Fruit fly (Drosophila melanogaster): ENCODE results near the gene ATPsynCF6.

The ATPsynCF6 gene

dm6 chr3R:23326292-23326691 is 29.6 kb downstream of the ATPsynCF6 start (continued):
- peak; percentile 78 for TF ChIP-seq CG1602 (GFP tag; optimal IDR thresholded peaks at IDR 0.05)
- peak; percentile 77 for TF ChIP-seq CG30403 (GFP tag; optimal IDR thresholded peaks at IDR 0.05)
- TF ChIP-seq CG10321 (GFP tag; IDR thresholded peaks at IDR 0.05), result peak; percentile 50; the same call in 1 of the 2 replicates
- peak; percentile 82 for TF ChIP-seq gcm (GFP tag; optimal IDR thresholded peaks at IDR 0.05)
- TF ChIP-seq CG11093 (GFP tag; IDR thresholded peaks at IDR 0.05), result peak; percentile 77
- TF ChIP-seq Pdp1 (GFP tag; optimal IDR thresholded peaks at IDR 0.05), result peak; percentile 84 to 86
- no peak for TF ChIP-seq lov (optimal IDR thresholded peaks at IDR 0.05)
- TF ChIP-seq lov (GFP tag; IDR thresholded peaks at IDR 0.05), result peak; percentile 85
- TF ChIP-seq CG8290 (GFP tag; optimal IDR thresholded peaks at IDR 0.05), result peak; percentile 78
- peak; percentile 13 to 96 for TF ChIP-seq CG8290 (tag; optimal IDR thresholded peaks at IDR 0.05)
- no peak for TF ChIP-seq CG2129 (GFP tag; IDR thresholded peaks at IDR 0.05; ENCODE audit: partially characterized antibody)
- TF ChIP-seq CG31441 (GFP tag; IDR thresholded peaks at IDR 0.05), result peak; percentile 89
- peak; percentile 81 for TF ChIP-seq NC2α (GFP tag; optimal IDR thresholded peaks at IDR 0.05)
- peak; percentile 73 for TF ChIP-seq vfl (GFP tag; optimal IDR thresholded peaks at IDR 0.05)
- TF ChIP-seq B-H1 (GFP tag; IDR thresholded peaks at IDR 0.05), result peak; percentile 59
- peak; percentile 77 for TF ChIP-seq HmgZ (tag; optimal IDR thresholded peaks at IDR 0.05)
- TF ChIP-seq CG4854 (GFP tag; optimal IDR thresholded peaks at IDR 0.05), result peak; percentile 69
- TF ChIP-seq Taf1 (GFP tag; IDR thresholded peaks at IDR 0.05), result 0 out of 2 replicates have a peak, but pooled peaks have one; percentile 52
- peak; percentile 71 for TF ChIP-seq caup (GFP tag; optimal IDR thresholded peaks at IDR 0.05; ENCODE audit: severe bottlenecking)
- peak; percentile 31 for TF ChIP-seq CG18011 (GFP tag; optimal IDR thresholded peaks at IDR 0.05)
- TF ChIP-seq danr (GFP tag; IDR thresholded peaks at IDR 0.05), result peak; percentile 53; the same call in 1 of the 2 replicates
- peak; percentile 83 for TF ChIP-seq CG17359 (tag; optimal IDR thresholded peaks at IDR 0.05)
- TF ChIP-seq CG4404 (GFP tag; IDR thresholded peaks at IDR 0.05), result peak; percentile 67
- peak; percentile 76 for TF ChIP-seq stc (GFP tag; IDR thresholded peaks at IDR 0.05)
- TF ChIP-seq Xbp1 (GFP tag; optimal IDR thresholded peaks at IDR 0.05), result peak; percentile 85
- peak; percentile 58 for TF ChIP-seq CG12744 (GFP tag; optimal IDR thresholded peaks at IDR 0.05)
- TF ChIP-seq CG15514 (GFP tag; optimal IDR thresholded peaks at IDR 0.05), result peak; percentile 68
- TF ChIP-seq gsb-n (tag; optimal IDR thresholded peaks at IDR 0.05), result peak; percentile 88
- peak; percentile 18 for TF ChIP-seq da (GFP tag; optimal IDR thresholded peaks at IDR 0.05)
- TF ChIP-seq CG43689 (GFP tag; IDR thresholded peaks at IDR 0.05), result no peak
- TF ChIP-seq CG30431 (GFP tag; optimal IDR thresholded peaks at IDR 0.05), result peak; percentile 80
- peak; percentile 39 for TF ChIP-seq CG2116 (GFP tag; optimal IDR thresholded peaks at IDR 0.05)
- TF ChIP-seq sqz (GFP tag; optimal IDR thresholded peaks at IDR 0.05), result peak; percentile 40
- peak; percentile 71 for TF ChIP-seq Myb (GFP tag; optimal IDR thresholded peaks at IDR 0.05)
- TF ChIP-seq Dip2 (GFP tag; IDR thresholded peaks at IDR 0.05), result no peak
- TF ChIP-seq CG11247 (GFP tag; IDR thresholded peaks at IDR 0.05), result peak; percentile 75
- TF ChIP-seq Nf-YB (GFP tag; optimal IDR thresholded peaks at IDR 0.05), result peak; percentile 77
- TF ChIP-seq CG30020 (tag; optimal IDR thresholded peaks at IDR 0.05), result no peak
- peak; percentile 80 for TF ChIP-seq mam (GFP tag; optimal IDR thresholded peaks at IDR 0.05)
- TF ChIP-seq twi (tag; optimal IDR thresholded peaks at IDR 0.05), result peak; percentile 73
- peak; percentile 82 for TF ChIP-seq Max (GFP tag; optimal IDR thresholded peaks at IDR 0.05)
- peak; percentile 66 for TF ChIP-seq sens-2 (GFP tag; IDR thresholded peaks at IDR 0.05)
- peak; percentile 93 for TF ChIP-seq gem (tag; optimal IDR thresholded peaks at IDR 0.05)
- TF ChIP-seq TFAM (GFP tag; optimal IDR thresholded peaks at IDR 0.05), result peak; percentile 3
- peak; percentile 82 for TF ChIP-seq CG2875 (GFP tag; optimal IDR thresholded peaks at IDR 0.05)
- peak; percentile 75 for TF ChIP-seq CG6813 (GFP tag; optimal IDR thresholded peaks at IDR 0.05)
- no peak for TF ChIP-seq ftz-f1 (GFP tag; optimal IDR thresholded peaks at IDR 0.05)
- peak; percentile 58 for TF ChIP-seq fd3F (GFP tag; optimal IDR thresholded peaks at IDR 0.05)
- TF ChIP-seq CG6765 (GFP tag; optimal IDR thresholded peaks at IDR 0.05), result peak; percentile 41
- TF ChIP-seq Med (GFP tag), result peak; percentile 97
- peak; percentile 54; the same call in 1 of the 2 replicates for TF ChIP-seq CG1024 (GFP tag; IDR thresholded peaks at IDR 0.05)

All from whole organism, embryonic.